Worm (Caenorhabditis elegans): Measurements from ENCODE around the gene hrde-1.

DNA sequence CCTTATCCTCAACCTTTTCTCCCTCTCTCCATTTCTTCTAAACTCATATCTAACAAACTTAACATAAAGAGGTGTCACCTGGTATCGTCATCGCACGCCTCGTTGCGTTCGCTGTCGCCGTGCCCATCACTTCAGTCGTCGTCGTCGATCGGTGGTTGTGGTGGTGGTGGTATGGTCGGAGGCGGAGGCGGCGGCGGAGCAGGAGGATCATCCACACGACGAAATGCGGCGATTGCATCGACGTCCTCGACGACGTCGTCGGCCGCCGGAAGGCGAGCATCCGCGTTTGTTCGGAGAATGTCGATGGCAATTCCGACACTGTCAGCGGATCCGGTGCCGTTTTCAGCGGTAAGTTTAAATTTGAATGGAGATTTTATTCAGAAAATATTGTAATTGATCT, 41.9 kb downstream of the hrde-1 start:
- TF ChIP-seq mdl-1 (tag; optimal IDR thresholded peaks at IDR 0.05): no peak
- no peak for TF ChIP-seq zag-1 (tag; optimal IDR thresholded peaks at IDR 0.05)
- TF ChIP-seq nhr-77 (tag; optimal IDR thresholded peaks at IDR 0.05): no peak
- TF ChIP-seq pqm-1 (tag; optimal IDR thresholded peaks at IDR 0.05): no peak
- TF ChIP-seq skn-1 (tag; optimal IDR thresholded peaks at IDR 0.05): no peak
- TF ChIP-seq dpl-1 (GFP tag; optimal IDR thresholded peaks at IDR 0.05): no peak
- TF ChIP-seq lin-39 (tag; optimal IDR thresholded peaks at IDR 0.05): no peak
- TF ChIP-seq hlh-30 (tag; optimal IDR thresholded peaks at IDR 0.05; ENCODE audit: insufficient read depth): no peak
